Fruit fly (Drosophila melanogaster) whole organism, embryonic: ENCODE results near the gene CG33306.

Source experiments
- Abd-B ChIP-seq: fragments of 200-800 bp; sonication (Bioruptor generic); optimal IDR thresholded peaks from 2 replicates; lab custom pipeline; 2018; ENCODE audit warnings: missing biosample characterization, mild to moderate bottlenecking, missing genetic modification characterization, moderate library complexity
- Adf1 ChIP-seq: fragments of 200-800 bp; sonication (Bioruptor generic); IDR thresholded peaks from 2 replicates; pipeline ENCODE4 v1.3.6; 2022; ENCODE audit warnings: missing biosample characterization, missing genetic modification characterization
- CG10543 ChIP-seq: fragments of 200-800 bp; sonication (Bioruptor generic); optimal IDR thresholded peaks from 3 replicates; lab custom pipeline; 2017; ENCODE audit warnings: missing biosample characterization, mild to moderate bottlenecking, missing genetic modification characterization, moderate library complexity
- CG11093 ChIP-seq: fragments of 200-800 bp; sonication (Bioruptor generic); IDR thresholded peaks from 3 replicates; pipeline ENCODE4 v1.3.6; 2022; ENCODE audit warnings: missing biosample characterization, missing genetic modification characterization
- CG14441 ChIP-seq: fragments of 200-800 bp; sonication (Bioruptor generic); IDR thresholded peaks from 2 replicates; pipeline ENCODE4 v1.3.6; 2022; ENCODE audit warnings: missing biosample characterization, missing genetic modification characterization
- CG14667 ChIP-seq: fragments of 200-800 bp; sonication (Bioruptor generic); IDR thresholded peaks from 2 replicates; pipeline ENCODE4 v1.3.6; 2022; ENCODE audit warnings: missing biosample characterization, missing genetic modification characterization
- CG15073 ChIP-seq: fragments of 200-800 bp; sonication (Bioruptor generic); optimal IDR thresholded peaks from 2 replicates; lab custom pipeline; 2016; ENCODE audit warnings: missing biosample characterization, missing genetic modification characterization
- CG15479 ChIP-seq: fragments of 200-800 bp; sonication (Bioruptor generic); optimal IDR thresholded peaks from 3 replicates; lab custom pipeline; 2019; ENCODE audit warnings: missing biosample characterization, mild to moderate bottlenecking, missing genetic modification characterization, moderate library complexity
- CG1602 ChIP-seq: fragments of 200-800 bp; sonication (Bioruptor generic); optimal IDR thresholded peaks from 3 replicates; lab custom pipeline; 2016; ENCODE audit warnings: missing biosample characterization, missing genetic modification characterization
- CG1647 ChIP-seq: fragments of 200-800 bp; sonication (Bioruptor generic); optimal IDR thresholded peaks from 3 replicates; lab custom pipeline; 2016; ENCODE audit warnings: missing biosample characterization, missing genetic modification characterization
- CG17359 ChIP-seq: fragments of 200-800 bp; sonication (Bioruptor generic); optimal IDR thresholded peaks from 3 replicates; lab custom pipeline; 2018; ENCODE audit warnings: missing biosample characterization, mild to moderate bottlenecking, missing genetic modification characterization, moderate library complexity
- CG17912 ChIP-seq: fragments of 200-800 bp; sonication (Bioruptor generic); optimal IDR thresholded peaks from 2 replicates; lab custom pipeline; 2018; ENCODE audit warnings: missing biosample characterization, mild to moderate bottlenecking, missing genetic modification characterization
- CG30431 ChIP-seq: fragments of 200-800 bp; sonication (Bioruptor generic); optimal IDR thresholded peaks from 2 replicates; lab custom pipeline; 2017; ENCODE audit warnings: missing biosample characterization, missing genetic modification characterization
- CG6765 ChIP-seq: fragments of 200-800 bp; sonication (Bioruptor generic); optimal IDR thresholded peaks from 3 replicates; lab custom pipeline; 2017; ENCODE audit warnings: missing biosample characterization, mild to moderate bottlenecking, missing genetic modification characterization
- Camta ChIP-seq: fragments of 200-800 bp; sonication (Bioruptor generic); optimal IDR thresholded peaks from 2 replicates; lab custom pipeline; 2016; ENCODE audit warnings: missing biosample characterization, missing genetic modification characterization
- Doc3 ChIP-seq: fragments of 200-800 bp; sonication (Bioruptor generic); IDR thresholded peaks from 3 replicates; pipeline ENCODE4 v1.3.6; 2022; ENCODE audit warnings: missing biosample characterization, missing genetic modification characterization; ENCODE audit not compliant: partially characterized antibody
- Ets97D ChIP-seq: fragments of 200-800 bp; sonication (Bioruptor generic); optimal IDR thresholded peaks from 3 replicates; lab custom pipeline; 2016; ENCODE audit warnings: missing biosample characterization, missing genetic modification characterization
- Fer2 ChIP-seq: fragments of 200-800 bp; sonication (Bioruptor generic); optimal IDR thresholded peaks from 2 replicates; lab custom pipeline; 2018; ENCODE audit warnings: missing biosample characterization, mild to moderate bottlenecking, missing genetic modification characterization, moderate library complexity
- H15 ChIP-seq: fragments of 200-800 bp; sonication (Bioruptor generic); IDR thresholded peaks from 3 replicates; pipeline ENCODE4 v1.3.6; 2022; ENCODE audit warnings: missing biosample characterization, missing genetic modification characterization
- HHEX ChIP-seq: fragments of 200-800 bp; sonication (Bioruptor generic); optimal IDR thresholded peaks from 3 replicates; lab custom pipeline; 2017; ENCODE audit warnings: missing biosample characterization, mild to moderate bottlenecking, missing genetic modification characterization, missing genetic modification reagents
- Hmr ChIP-seq: fragments of 200-800 bp; sonication (Bioruptor generic); optimal IDR thresholded peaks from 3 replicates; lab custom pipeline; 2017; ENCODE audit warnings: mild to moderate bottlenecking, missing biosample characterization, missing genetic modification reagents, missing genetic modification characterization
- Hr3 ChIP-seq: fragments of 200-800 bp; sonication (Bioruptor generic); optimal IDR thresholded peaks from 3 replicates; lab custom pipeline; 2016; ENCODE audit warnings: missing biosample characterization, missing genetic modification characterization
- MTF-1 ChIP-seq: fragments of 200-800 bp; sonication (Bioruptor generic); optimal IDR thresholded peaks from 2 replicates; lab custom pipeline; 2018; ENCODE audit warnings: missing biosample characterization, mild to moderate bottlenecking, missing genetic modification characterization, borderline replicate concordance
- Med ChIP-seq: fragments of 200-800 bp; sonication (Bioruptor generic); peaks from one replicate; lab custom pipeline; 2016; ENCODE audit warnings: missing biosample characterization, missing genetic modification characterization, mild to moderate bottlenecking, inconsistent platforms, moderate library complexity
- Meics ChIP-seq: fragments of 200-800 bp; sonication (Bioruptor generic); optimal IDR thresholded peaks from 2 replicates; lab custom pipeline; 2017; ENCODE audit warnings: missing biosample characterization, mild to moderate bottlenecking, missing genetic modification characterization
- Pdp1 ChIP-seq, 2 experiments: fragments of 200-800 bp; sonication (Bioruptor generic); optimal IDR thresholded peaks; 3 replicates each; lab custom pipeline; 2016; ENCODE audit warnings: missing biosample characterization in 2 of 2, missing genetic modification characterization in 2 of 2, mild to moderate bottlenecking in 1 of 2, moderate library complexity in 1 of 2
- Rfx ChIP-seq: fragments of 200-800 bp; sonication (Bioruptor generic); IDR thresholded peaks from 2 replicates; pipeline ENCODE4 v1.3.6; 2022; ENCODE audit warnings: missing biosample characterization, missing genetic modification characterization
- Rx ChIP-seq: fragments of 200-800 bp; sonication (Bioruptor generic); IDR thresholded peaks from 2 replicates; pipeline ENCODE4 v1.3.6; 2022; ENCODE audit warnings: missing biosample characterization, missing genetic modification characterization
- Spps ChIP-seq: fragments of 200-800 bp; sonication (Bioruptor generic); optimal IDR thresholded peaks from 2 replicates; lab custom pipeline; 2018; ENCODE audit warnings: missing biosample characterization, mild to moderate bottlenecking, missing genetic modification characterization
- Sry-β ChIP-seq: fragments of 200-800 bp; sonication (Bioruptor generic); optimal IDR thresholded peaks from 2 replicates; lab custom pipeline; 2018; ENCODE audit warnings: missing biosample characterization, mild to moderate bottlenecking, missing genetic modification characterization, moderate library complexity
- Stat92E ChIP-seq, 3 experiments: fragments of >200 bp in 2 of 3; fragments of 200-800 bp in 1 of 3; sonication (Bioruptor generic) in 1 of 3; optimal IDR thresholded peaks; 2 replicates each; lab custom pipeline; 2017 to 2019; ENCODE audit warnings: missing biosample characterization in 3 of 3, missing genetic modification characterization in 3 of 3, mild to moderate bottlenecking in 1 of 3, moderate library complexity in 1 of 3
- bab2 ChIP-seq: fragments of 200-800 bp; sonication (Bioruptor generic); optimal IDR thresholded peaks from 2 replicates; lab custom pipeline; 2016; ENCODE audit warnings: missing biosample characterization, missing genetic modification characterization
- cas ChIP-seq: fragments of 200-800 bp; sonication (Bioruptor generic); IDR thresholded peaks from 2 replicates; pipeline ENCODE4 v1.3.6; 2022; ENCODE audit warnings: missing biosample characterization, missing genetic modification characterization
- chn ChIP-seq: fragments of 200-800 bp; sonication (Bioruptor generic); optimal IDR thresholded peaks from 2 replicates; lab custom pipeline; 2016; ENCODE audit warnings: missing biosample characterization, missing genetic modification characterization
- crol ChIP-seq: fragments of 200-800 bp; sonication (Bioruptor generic); IDR thresholded peaks from 2 replicates; pipeline ENCODE4 v1.3.6; 2022; ENCODE audit warnings: missing biosample characterization, missing genetic modification characterization
- cwo ChIP-seq: fragments of 200-800 bp; sonication (Bioruptor generic); optimal IDR thresholded peaks from 3 replicates; lab custom pipeline; 2017; ENCODE audit warnings: missing biosample characterization, missing genetic modification characterization, mild to moderate bottlenecking, moderate library complexity, missing genetic modification reagents
- dati ChIP-seq: fragments of 200-800 bp; sonication (Bioruptor generic); IDR thresholded peaks from 2 replicates; pipeline ENCODE4 v1.3.6; 2022; ENCODE audit warnings: missing biosample characterization, missing genetic modification characterization
- eve ChIP-seq, 2 experiments: fragments of >200 bp; optimal IDR thresholded peaks; 2 replicates each; lab custom pipeline; 2017; ENCODE audit warnings: missing biosample characterization in 2 of 2, missing genetic modification characterization in 2 of 2
- gfzf ChIP-seq: fragments of 200-800 bp; sonication (Bioruptor generic); optimal IDR thresholded peaks from 2 replicates; lab custom pipeline; 2016; ENCODE audit warnings: missing biosample characterization, mild to moderate bottlenecking, missing genetic modification characterization, moderate library complexity
- gro ChIP-seq: fragments of 200-800 bp; sonication (Bioruptor generic); optimal IDR thresholded peaks from 2 replicates; lab custom pipeline; 2016; ENCODE audit warnings: missing biosample characterization, missing genetic modification characterization
- ken ChIP-seq: fragments of 200-800 bp; sonication (Bioruptor generic); IDR thresholded peaks from 3 replicates; pipeline ENCODE4 v1.3.6; 2022; ENCODE audit warnings: missing biosample characterization, missing genetic modification characterization
- lbe ChIP-seq: fragments of 200-800 bp; sonication (Bioruptor generic); optimal IDR thresholded peaks from 2 replicates; lab custom pipeline; 2016; ENCODE audit warnings: missing biosample characterization, mild to moderate bottlenecking, missing genetic modification characterization
- shn ChIP-seq: fragments of 200-800 bp; sonication (Bioruptor generic); optimal IDR thresholded peaks from 3 replicates; lab custom pipeline; 2016; ENCODE audit warnings: missing biosample characterization, missing genetic modification characterization
- slou ChIP-seq: fragments of 200-800 bp; sonication (Bioruptor generic); optimal IDR thresholded peaks from 3 replicates; lab custom pipeline; 2016; ENCODE audit warnings: missing biosample characterization, missing genetic modification characterization
- tll ChIP-seq, 2 experiments: fragments of 200-800 bp in 1 of 2; fragments of >200 bp in 1 of 2; sonication (Bioruptor generic) in 1 of 2; optimal IDR thresholded peaks; 2 replicates each; lab custom pipeline; 2017 to 2019; ENCODE audit warnings: missing biosample characterization in 2 of 2, missing genetic modification characterization in 2 of 2, mild to moderate bottlenecking in 1 of 2, moderate library complexity in 1 of 2
- z ChIP-seq: fragments of 200-800 bp; sonication (Bioruptor generic); IDR thresholded peaks from 3 replicates; pipeline ENCODE4 v1.3.6; 2022; ENCODE audit warnings: missing biosample characterization, missing genetic modification characterization

The CG33306 gene

dm6 chr2L:13803032-13803661 is 40.4 kb downstream of the CG33306 start, which contains the start of gene CAH1 (continued):
- no peak for TF ChIP-seq bab2
- TF ChIP-seq Sry-β (GFP tag; lab: Kevin White, UChicago), result no peak
- peak; percentile 95 for TF ChIP-seq Adf1 (GFP tag; lab: Robert Waterston, UW)
- TF ChIP-seq CG11093 (GFP tag; lab: Robert Waterston, UW), result no peak
- no peak for TF ChIP-seq CG17359
- no peak for TF ChIP-seq Fer2 (tag; lab: Kevin White, UChicago)
- TF ChIP-seq CG14441 (GFP tag; lab: Robert Waterston, UW), result no peak
- peak; percentile 41 for TF ChIP-seq CG10543 (GFP tag; lab: Kevin White, UChicago)
- no peak for TF ChIP-seq tll (GFP tag; optimal IDR thresholded peaks at IDR 0.05; lab: Kevin White, UChicago)
- peak; percentile 73 for TF ChIP-seq Med (GFP tag; lab: Kevin White, UChicago)
- TF ChIP-seq eve (GFP tag; optimal IDR thresholded peaks at IDR 0.05; lab: Kevin White, UChicago), result no peak
- no peak for TF ChIP-seq shn
- no peak for TF ChIP-seq Abd-B (GFP tag; lab: Kevin White, UChicago)
- no peak for TF ChIP-seq Rx (GFP tag; lab: Robert Waterston, UW)
- no peak for TF ChIP-seq Spps (tag; lab: Kevin White, UChicago)
- no peak for TF ChIP-seq Ets97D (GFP tag; lab: Kevin White, UChicago)
- no peak for TF ChIP-seq CG30431 (GFP tag; lab: Kevin White, UChicago)
- no peak for TF ChIP-seq Meics (GFP tag; lab: Kevin White, UChicago)
- peak in 1 of 2 experiments; percentile 80 for TF ChIP-seq Pdp1 (GFP tag; optimal IDR thresholded peaks at IDR 0.05; lab: Kevin White, UChicago)
- no peak for TF ChIP-seq cas (GFP tag; lab: Robert Waterston, UW)
- no peak for TF ChIP-seq Stat92E (GFP tag; optimal IDR thresholded peaks at IDR 0.05; lab: Kevin White, UChicago)
- no peak for TF ChIP-seq Hmr (GFP tag; lab: Kevin White, UChicago)
- no peak for TF ChIP-seq gfzf (GFP tag; lab: Kevin White, UChicago)
- TF ChIP-seq CG1602 (GFP tag; lab: Kevin White, UChicago), result no peak
- no peak for TF ChIP-seq H15 (GFP tag; lab: Robert Waterston, UW)
- TF ChIP-seq Rfx (GFP tag; lab: Robert Waterston, UW), result no peak
- TF ChIP-seq z (GFP tag; lab: Robert Waterston, UW), result no peak
- no peak for TF ChIP-seq CG15479
- no peak for TF ChIP-seq CG6765 (GFP tag; lab: Kevin White, UChicago)
- TF ChIP-seq crol (GFP tag; lab: Robert Waterston, UW), result peak; percentile 92
- TF ChIP-seq chn (GFP tag; lab: Kevin White, UChicago), result no peak
- TF ChIP-seq cwo (GFP tag; lab: Kevin White, UChicago), result no peak
- no peak for TF ChIP-seq CG1647 (GFP tag; lab: Kevin White, UChicago)
- TF ChIP-seq slou (GFP tag; lab: Kevin White, UChicago), result no peak
- TF ChIP-seq CG14667 (GFP tag; lab: Robert Waterston, UW), result no peak
- no peak for TF ChIP-seq CG15073 (GFP tag; lab: Kevin White, UChicago)
- no peak for TF ChIP-seq Hr3 (GFP tag; lab: Kevin White, UChicago)
- no peak for TF ChIP-seq lbe (GFP tag; lab: Kevin White, UChicago)
- TF ChIP-seq HHEX (GFP tag; lab: Kevin White, UChicago), result no peak
- TF ChIP-seq MTF-1 (GFP tag; lab: Kevin White, UChicago), result no peak
- no peak for TF ChIP-seq Doc3 (GFP tag; lab: Robert Waterston, UW)
- no peak for TF ChIP-seq gro (GFP tag; lab: Kevin White, UChicago)
- TF ChIP-seq dati (GFP tag; lab: Robert Waterston, UW), result no peak
- no peak for TF ChIP-seq CG17912 (GFP tag; lab: Kevin White, UChicago)
- no peak for TF ChIP-seq ken (GFP tag; lab: Robert Waterston, UW)
- TF ChIP-seq Camta (GFP tag; lab: Kevin White, UChicago), result no peak
